Worm (Caenorhabditis elegans) whole organism, L4 larva: ENCODE results near the gene swp-1.
A peak's percentile ranks its signal among the peaks of the same experiment; 100 is the strongest.

Source experiments
- F26F4.8 ChIP-seq: fragments of 200-800 bp; sonication (Bioruptor generic); conservative IDR thresholded peaks from 2 replicates; pipeline ENCODE4 v1.3.6; 2022; ENCODE audit warnings: missing genetic modification characterization, missing compliant biosample characterization
- F37D6.2 ChIP-seq: sonication (generic microtip); optimal IDR thresholded peaks from 2 replicates; lab custom pipeline; 2016; ENCODE audit warnings: mild to moderate bottlenecking, missing genetic modification characterization, missing compliant biosample characterization
- F44E2.7 ChIP-seq: fragments of 200-800 bp; sonication (Bioruptor generic); IDR thresholded peaks from 2 replicates; pipeline ENCODE4 v2.1.2; 2022; ENCODE audit warnings: missing genetic modification characterization, missing compliant biosample characterization
- Y105C5A.15 ChIP-seq: fragments of 200-800 bp; sonication (Bioruptor generic); IDR thresholded peaks from 2 replicates; pipeline ENCODE4 v1.3.6; 2022; ENCODE audit warnings: missing genetic modification characterization, missing compliant biosample characterization
- Y75B8A.6 ChIP-seq: fragments of 200-800 bp; sonication (Bioruptor generic); IDR thresholded peaks from 2 replicates; pipeline ENCODE4 v1.3.6; 2022; ENCODE audit warnings: missing genetic modification reagents, missing genetic modification characterization, missing compliant biosample characterization
- ZK337.2 ChIP-seq: fragments of 200-800 bp; sonication (Bioruptor generic); IDR thresholded peaks from 2 replicates; pipeline ENCODE4 v1.3.6; 2022; ENCODE audit warnings: missing genetic modification reagents, missing genetic modification characterization, missing compliant biosample characterization
- aha-1 ChIP-seq: fragments of 150-350 bp; peaks from one replicate; lab custom pipeline; 2014; ENCODE audit warnings: missing biosample characterization, missing genetic modification characterization
- ceh-82 ChIP-seq: sonication (generic microtip); optimal IDR thresholded peaks from 2 replicates; lab custom pipeline; 2017; ENCODE audit warnings: missing biosample characterization, missing genetic modification characterization
- daf-12 ChIP-seq: fragments of 150-350 bp; optimal IDR thresholded peaks from 2 replicates; lab custom pipeline; 2014; ENCODE audit warnings: missing biosample characterization, missing genetic modification reagents, missing genetic modification characterization
- daf-16 ChIP-seq, 3 experiments: sonication (generic microtip); optimal IDR thresholded peaks; 2 replicates each; lab custom pipeline; 2016 to 2017; ENCODE audit warnings: missing genetic modification characterization in 3 of 3, missing genetic modification reagents in 3 of 3, mild to moderate bottlenecking in 2 of 3, missing compliant biosample characterization in 2 of 3, missing biosample characterization in 1 of 3, moderate library complexity in 1 of 3
- dmd-6 ChIP-seq: fragments of 200-800 bp; sonication (Bioruptor generic); IDR thresholded peaks from 2 replicates; pipeline ENCODE4 v1.3.6; 2022; ENCODE audit warnings: missing genetic modification reagents, missing genetic modification characterization, missing compliant biosample characterization
- dve-1 ChIP-seq: sonication (generic microtip); optimal IDR thresholded peaks from 2 replicates; lab custom pipeline; 2017; ENCODE audit warnings: antibody characterized with exemption, mild to moderate bottlenecking, missing genetic modification characterization, missing compliant biosample characterization; ENCODE audit not compliant: insufficient read depth
- egl-27 ChIP-seq: sonication (generic microtip); optimal IDR thresholded peaks from 3 replicates; lab custom pipeline; 2017; ENCODE audit warnings: missing biosample characterization, missing genetic modification reagents, missing genetic modification characterization
- egl-43 ChIP-seq: fragments of 200-800 bp; sonication (Bioruptor generic); IDR thresholded peaks from 2 replicates; pipeline ENCODE4 v1.3.6; 2022; ENCODE audit warnings: missing genetic modification reagents, missing genetic modification characterization, missing compliant biosample characterization
- hif-1 ChIP-seq, 2 experiments: sonication (generic microtip); optimal IDR thresholded peaks; 2 replicates each; lab custom pipeline; 2016 to 2017; ENCODE audit warnings: missing compliant biosample characterization in 2 of 2, missing genetic modification characterization in 2 of 2, missing genetic modification reagents in 2 of 2, missing genotype in 2 of 2, mild to moderate bottlenecking in 1 of 2
- hmg-1.1 ChIP-seq: fragments of 200-800 bp; sonication (Bioruptor generic); IDR thresholded peaks from 2 replicates; pipeline ENCODE4 v1.3.6; 2022; ENCODE audit warnings: missing genetic modification reagents, missing genetic modification characterization, missing compliant biosample characterization
- lin-1 ChIP-seq: fragments of 200-800 bp; sonication (Bioruptor generic); IDR thresholded peaks from 2 replicates; pipeline ENCODE4 v1.3.6; 2022; ENCODE audit warnings: missing genetic modification reagents, missing genetic modification characterization, missing compliant biosample characterization
- lin-38 ChIP-seq: fragments of 200-800 bp; sonication (Bioruptor generic); IDR thresholded peaks from 2 replicates; pipeline ENCODE4 v1.3.6; 2022; ENCODE audit warnings: missing genetic modification reagents, missing genetic modification characterization, missing compliant biosample characterization
- lin-39 ChIP-seq: fragments of 150-350 bp; optimal IDR thresholded peaks from 2 replicates; lab custom pipeline; 2014; ENCODE audit warnings: missing biosample characterization, missing genetic modification reagents, missing genetic modification characterization
- lir-3 ChIP-seq: sonication (generic microtip); optimal IDR thresholded peaks from 2 replicates; lab custom pipeline; 2016; ENCODE audit warnings: mild to moderate bottlenecking, missing genetic modification characterization, missing compliant biosample characterization
- lsy-2 ChIP-seq, 2 experiments: fragments of 150-350 bp in 1 of 2; sonication (generic microtip) in 1 of 2; optimal IDR thresholded peaks; 2 replicates each; lab custom pipeline; 2014 to 2017; ENCODE audit warnings: missing biosample characterization in 2 of 2, missing genetic modification characterization in 2 of 2
- madf-5 ChIP-seq, 2 experiments: fragments of 200-800 bp; sonication (Bioruptor generic); IDR thresholded peaks; 2 replicates each; pipeline ENCODE4 v1.3.6; 2022; ENCODE audit warnings: missing compliant biosample characterization in 2 of 2, missing genetic modification characterization in 2 of 2
- mep-1 ChIP-seq: fragments of 150-350 bp; sonication (generic microtip); optimal IDR thresholded peaks from 3 replicates; lab custom pipeline; 2014; ENCODE audit warnings: missing biosample characterization, missing genetic modification characterization
- mxl-2 ChIP-seq: fragments of 200-800 bp; sonication (Bioruptor generic); conservative IDR thresholded peaks from 2 replicates; pipeline ENCODE4 v1.3.6; 2022; ENCODE audit warnings: missing genetic modification reagents, missing genetic modification characterization, missing compliant biosample characterization
- nhr-10 ChIP-seq: fragments of 150-350 bp; optimal IDR thresholded peaks from 2 replicates; lab custom pipeline; 2014; ENCODE audit warnings: missing biosample characterization, missing genetic modification characterization
- nhr-102 ChIP-seq: sonication (generic microtip); optimal IDR thresholded peaks from 2 replicates; lab custom pipeline; 2016; ENCODE audit warnings: mild to moderate bottlenecking, missing genetic modification characterization, moderate library complexity, missing compliant biosample characterization
- nhr-11 ChIP-seq: fragments of 150-350 bp; optimal IDR thresholded peaks from 2 replicates; lab custom pipeline; 2014; ENCODE audit warnings: missing biosample characterization, missing genetic modification characterization
- nhr-237 ChIP-seq: sonication (generic microtip); optimal IDR thresholded peaks from 2 replicates; lab custom pipeline; 2017; ENCODE audit warnings: missing biosample characterization, missing genetic modification characterization
- nhr-28 ChIP-seq: fragments of 150-350 bp; optimal IDR thresholded peaks from 2 replicates; lab custom pipeline; 2014; ENCODE audit warnings: missing biosample characterization, missing genetic modification characterization
- nhr-41 ChIP-seq: fragments of 200-800 bp; sonication (Bioruptor generic); IDR thresholded peaks from 2 replicates; pipeline ENCODE4 v1.3.6; 2022; ENCODE audit warnings: missing genetic modification reagents, missing genetic modification characterization, missing compliant biosample characterization
- nhr-6 ChIP-seq: fragments of 150-350 bp; optimal IDR thresholded peaks from 2 replicates; lab custom pipeline; 2014; ENCODE audit warnings: missing biosample characterization, missing genetic modification characterization
- nhr-76 ChIP-seq: fragments of 150-350 bp; optimal IDR thresholded peaks from 2 replicates; lab custom pipeline; 2014; ENCODE audit warnings: missing biosample characterization, missing genetic modification characterization
- sdz-12 ChIP-seq: fragments of 200-800 bp; sonication (Bioruptor generic); optimal IDR thresholded peaks from 2 replicates; lab custom pipeline; 2018; ENCODE audit warnings: mild to moderate bottlenecking, missing genetic modification characterization, missing compliant biosample characterization
- set-16 ChIP-seq: fragments of 200-800 bp; sonication (Bioruptor generic); IDR thresholded peaks from 2 replicates; pipeline ENCODE4 v1.3.6; 2022; ENCODE audit warnings: missing genetic modification reagents, missing genetic modification characterization, missing compliant biosample characterization
- unc-62 ChIP-seq, 3 experiments: fragments of 150-350 bp in 1 of 3; sonication (generic microtip); optimal IDR thresholded peaks in 2 of 3; peaks in 1 of 3; 1 replicate in 1 of 3; 2 replicates in 2 of 3; lab custom pipeline; 2014 to 2017; ENCODE audit warnings: missing biosample characterization in 3 of 3, missing genetic modification characterization in 3 of 3, missing genetic modification reagents in 3 of 3, missing genotype in 1 of 3
- zag-1 ChIP-seq: fragments of 150-350 bp; optimal IDR thresholded peaks from 2 replicates; lab custom pipeline; 2014; ENCODE audit warnings: missing biosample characterization, missing genetic modification characterization
- zfp-2 ChIP-seq: sonication (generic microtip); optimal IDR thresholded peaks from 2 replicates; lab custom pipeline; 2016; ENCODE audit warnings: mild to moderate bottlenecking, missing genetic modification characterization, missing compliant biosample characterization
- zip-11 ChIP-seq: fragments of 200-800 bp; sonication (Bioruptor generic); IDR thresholded peaks from 2 replicates; pipeline ENCODE4 v1.3.6; 2022; ENCODE audit warnings: missing genetic modification characterization, missing compliant biosample characterization
- zip-2 ChIP-seq: fragments of 150-350 bp; optimal IDR thresholded peaks from 2 replicates; lab custom pipeline; 2014; ENCODE audit warnings: missing biosample characterization, missing genetic modification characterization
- ztf-11 ChIP-seq: fragments of 150-350 bp; optimal IDR thresholded peaks from 2 replicates; lab custom pipeline; 2014; ENCODE audit warnings: missing biosample characterization, missing genetic modification characterization

swp-1 gene

ce11 chrIII:5705228-5705888 is at the start of gene swp-1 (continued):
- TF ChIP-seq F37D6.2 (tag; lab: Kevin White, UChicago) (no peak), zfp-2 (tag; lab: Kevin White, UChicago) (no peak), zip-2 (tag; lab: Kevin White, UChicago) (no peak), dmd-6 (no peak), ZK337.2 (no peak)

ce11 chrIII:5750503-5750902 is 45.2 kb upstream of the swp-1 start:
- TF ChIP-seq ceh-82 (tag; lab: Kevin White, UChicago) (no peak), mxl-2 (GFP tag; lab: Robert Waterston, UW) (no peak), daf-12 (tag; lab: Kevin White, UChicago) (no peak), ztf-11 (tag; lab: Kevin White, UChicago) (no peak), sdz-12 (GFP tag; lab: Kevin White, UChicago) (no peak), nhr-6 (tag; lab: Kevin White, UChicago) (no peak)
- TF ChIP-seq, all 104 proteins: peak for 0

ce11 chrIII:5748360-5748759 is 43.0 kb upstream of the swp-1 start:
- TF ChIP-seq egl-43 (GFP tag; lab: Robert Waterston, UW) (no peak), lin-1 (no peak), aha-1 (peak; percentile 63)
- TF ChIP-seq, all 104 proteins: peak for 1

- TF ChIP-seq lin-39 (tag; lab: Kevin White, UChicago): no peak
- no peak for TF ChIP-seq hmg-1.1 (GFP tag; lab: Robert Waterston, UW)
- no peak for TF ChIP-seq daf-12 (tag; lab: Kevin White, UChicago)
- TF ChIP-seq madf-5 (GFP tag; IDR thresholded peaks at IDR 0.05; lab: Robert Waterston, UW): no peak
- TF ChIP-seq nhr-41 (GFP tag; lab: Robert Waterston, UW): no peak
- no peak for TF ChIP-seq F26F4.8
- no peak for TF ChIP-seq mxl-2 (GFP tag; lab: Robert Waterston, UW)
- TF ChIP-seq nhr-237: no peak
- no peak for TF ChIP-seq F44E2.7
- no peak for TF ChIP-seq lin-1
- TF ChIP-seq ZK337.2: no peak
- no peak for TF ChIP-seq zag-1
- TF ChIP-seq Y105C5A.15: no peak
- no peak for TF ChIP-seq Y75B8A.6 (GFP tag; lab: Robert Waterston, UW)
- no peak for TF ChIP-seq mep-1 (tag; lab: Kevin White, UChicago)
- TF ChIP-seq ceh-82 (tag; lab: Kevin White, UChicago): no peak
- TF ChIP-seq egl-27 (tag; lab: Kevin White, UChicago): no peak
Observed at ce11 chrIII:5747185-5747584, 41.9 kb upstream of the swp-1 start, which contains the start of gene B0244.4. TSS of gene B0244.4 (plus strand) at chrIII:5747485.

- TF ChIP-seq zip-11 (GFP tag; lab: Robert Waterston, UW) (no peak), mxl-2 (GFP tag; lab: Robert Waterston, UW) (no peak), nhr-10 (tag; lab: Kevin White, UChicago) (no peak), aha-1 (no peak), lin-39 (tag; lab: Kevin White, UChicago) (no peak), nhr-28 (tag; lab: Kevin White, UChicago) (no peak), nhr-11 (tag; lab: Kevin White, UChicago) (no peak), set-16 (GFP tag; lab: Robert Waterston, UW) (no peak), lin-38 (no peak), hif-1 (tag; optimal IDR thresholded peaks at IDR 0.05; lab: Kevin White, UChicago) (no peak), nhr-102 (tag; lab: Kevin White, UChicago) (no peak), daf-16 (GFP tag; optimal IDR thresholded peaks at IDR 0.05; lab: Kevin White, UChicago) (no peak), daf-16 (tag; optimal IDR thresholded peaks at IDR 0.05; lab: Kevin White, UChicago) (no peak), lsy-2 (tag; optimal IDR thresholded peaks at IDR 0.05; lab: Kevin White, UChicago) (no peak), F26F4.8 (no peak), unc-62 (GFP tag; optimal IDR thresholded peaks at IDR 0.05 in 1 of 2; lab: Kevin White, UChicago) (no peak), unc-62 (tag; optimal IDR thresholded peaks at IDR 0.05; lab: Kevin White, UChicago) (no peak), lir-3 (no peak), dve-1 (tag; lab: Kevin White, UChicago) (no peak), nhr-76 (tag; lab: Kevin White, UChicago) (no peak)
- TF ChIP-seq, all 104 proteins: peak for 0
Observed at ce11 chrIII:5744579-5744978, 39.3 kb upstream of the swp-1 start, which contains the start of gene B0244.5. TSS of gene B0244.5 (plus strand) at chrIII:5744879.
